Worm (Caenorhabditis elegans) whole organism, mixed stage, embryonic: Measurements from ENCODE around the gene arx-2.

Experiments used
- M03D4.4 ChIP-seq: sonication (generic microtip); optimal IDR thresholded peaks from 2 replicates; lab custom pipeline; 2017; ENCODE audit warnings: mild to moderate bottlenecking, missing genetic modification characterization, missing compliant biosample characterization
- bed-3 ChIP-seq: fragments of 200-800 bp; sonication (Bioruptor generic); optimal IDR thresholded peaks from 3 replicates; lab custom pipeline; 2018; ENCODE audit warnings: mild to moderate bottlenecking, missing genetic modification characterization, moderate library complexity, missing compliant biosample characterization
- blmp-1 ChIP-seq: fragments of 150-350 bp; optimal IDR thresholded peaks from 2 replicates; lab custom pipeline; 2014; ENCODE audit warnings: missing biosample characterization, missing genetic modification characterization
- ceh-39 ChIP-seq: fragments of 150-350 bp; optimal IDR thresholded peaks from 2 replicates; lab custom pipeline; 2014; ENCODE audit warnings: missing biosample characterization, missing genetic modification characterization
- ceh-43 ChIP-seq: fragments of 200-800 bp; sonication (Bioruptor generic); optimal IDR thresholded peaks from 2 replicates; lab custom pipeline; 2018; ENCODE audit warnings: mild to moderate bottlenecking, missing genetic modification characterization, moderate library complexity, missing compliant biosample characterization
- ces-1 ChIP-seq: fragments of 150-350 bp; optimal IDR thresholded peaks from 2 replicates; lab custom pipeline; 2014; ENCODE audit warnings: missing biosample characterization, missing genetic modification reagents, missing genetic modification characterization
- cnd-1 ChIP-seq: fragments of 200-800 bp; sonication (Bioruptor generic); optimal IDR thresholded peaks from 2 replicates; lab custom pipeline; 2018; ENCODE audit warnings: mild to moderate bottlenecking, missing genetic modification characterization, missing compliant biosample characterization
- drap-1 ChIP-seq: fragments of 200-800 bp; sonication (Bioruptor generic); optimal IDR thresholded peaks from 3 replicates; lab custom pipeline; 2018; ENCODE audit warnings: mild to moderate bottlenecking, missing genetic modification characterization, missing compliant biosample characterization
- elt-1 ChIP-seq: sonication (generic microtip); optimal IDR thresholded peaks from 2 replicates; lab custom pipeline; 2017; ENCODE audit warnings: missing genetic modification characterization, mild to moderate bottlenecking, missing compliant biosample characterization, antibody characterized with exemption, moderate library complexity, borderline replicate concordance; ENCODE audit not compliant: insufficient read depth
- elt-3 ChIP-seq: fragments of 150-350 bp; optimal IDR thresholded peaks from 2 replicates; lab custom pipeline; 2014; ENCODE audit warnings: missing biosample characterization, missing genetic modification characterization
- flh-1 ChIP-seq: fragments of 200-800 bp; sonication (Bioruptor generic); optimal IDR thresholded peaks from 2 replicates; lab custom pipeline; 2018; ENCODE audit warnings: mild to moderate bottlenecking, missing genetic modification characterization, moderate library complexity, missing compliant biosample characterization
- ham-2 ChIP-seq: fragments of 200-800 bp; sonication (Bioruptor generic); optimal IDR thresholded peaks from 2 replicates; lab custom pipeline; 2018; ENCODE audit warnings: mild to moderate bottlenecking, missing genetic modification characterization, missing compliant biosample characterization
- hlh-1 ChIP-seq: fragments of 150-350 bp; optimal IDR thresholded peaks from 2 replicates; lab custom pipeline; 2014; ENCODE audit warnings: missing biosample characterization, missing genetic modification reagents, missing genetic modification characterization
- lin-13 ChIP-seq: fragments of 150-350 bp; optimal IDR thresholded peaks from 2 replicates; lab custom pipeline; 2014; ENCODE audit warnings: missing biosample characterization, missing genetic modification characterization
- lsy-2 ChIP-seq: fragments of 150-350 bp; optimal IDR thresholded peaks from 2 replicates; lab custom pipeline; 2014; ENCODE audit warnings: missing biosample characterization, missing genetic modification characterization
- mab-5 ChIP-seq: fragments of 150-350 bp; optimal IDR thresholded peaks from 2 replicates; lab custom pipeline; 2014; ENCODE audit warnings: missing biosample characterization, missing genetic modification characterization
- mep-1 ChIP-seq: fragments of 150-350 bp; optimal IDR thresholded peaks from 2 replicates; lab custom pipeline; 2017; ENCODE audit warnings: missing biosample characterization, missing genetic modification reagents, missing genetic modification characterization, inconsistent platforms
- nhr-12 ChIP-seq: fragments of 150-350 bp; optimal IDR thresholded peaks from 2 replicates; lab custom pipeline; 2014; ENCODE audit warnings: missing biosample characterization, missing genetic modification characterization
- nhr-2 ChIP-seq: fragments of 150-350 bp; optimal IDR thresholded peaks from 2 replicates; lab custom pipeline; 2014; ENCODE audit warnings: missing biosample characterization, missing genetic modification characterization
- nhr-237 ChIP-seq: fragments of 150-350 bp; optimal IDR thresholded peaks from 2 replicates; lab custom pipeline; 2014; ENCODE audit warnings: missing biosample characterization, missing genetic modification characterization
- nhr-28 ChIP-seq: fragments of 150-350 bp; optimal IDR thresholded peaks from 2 replicates; lab custom pipeline; 2014; ENCODE audit warnings: missing biosample characterization, missing genetic modification characterization
- nhr-76 ChIP-seq: sonication (generic microtip); optimal IDR thresholded peaks from 2 replicates; lab custom pipeline; 2017; ENCODE audit warnings: missing biosample characterization, missing genetic modification characterization
- sem-2 ChIP-seq: fragments of 200-800 bp; sonication (Bioruptor generic); optimal IDR thresholded peaks from 2 replicates; lab custom pipeline; 2018; ENCODE audit warnings: mild to moderate bottlenecking, missing genetic modification characterization, missing compliant biosample characterization
- snpc-4 ChIP-seq: fragments of 150-350 bp; optimal IDR thresholded peaks from 2 replicates; lab custom pipeline; 2014; ENCODE audit warnings: missing biosample characterization, missing genetic modification characterization
- sptf-1 ChIP-seq: sonication (generic microtip); optimal IDR thresholded peaks from 2 replicates; lab custom pipeline; 2017; ENCODE audit warnings: mild to moderate bottlenecking, missing genetic modification characterization, moderate library complexity, missing compliant biosample characterization
- tbx-8 ChIP-seq: fragments of 200-800 bp; sonication (Bioruptor generic); optimal IDR thresholded peaks from 2 replicates; lab custom pipeline; 2018; ENCODE audit warnings: mild to moderate bottlenecking, missing genetic modification characterization, moderate library complexity, missing compliant biosample characterization
- unc-120 ChIP-seq: sonication (generic microtip); optimal IDR thresholded peaks from 2 replicates; lab custom pipeline; 2017; ENCODE audit warnings: missing genetic modification characterization, missing compliant biosample characterization; ENCODE audit not compliant: poor library complexity, severe bottlenecking
- unc-39 ChIP-seq: fragments of 150-350 bp; optimal IDR thresholded peaks from 2 replicates; lab custom pipeline; 2014; ENCODE audit warnings: missing biosample characterization, missing genetic modification characterization
- unc-62 ChIP-seq: fragments of 150-350 bp; optimal IDR thresholded peaks from 2 replicates; lab custom pipeline; 2014; ENCODE audit warnings: missing biosample characterization, missing genetic modification reagents, missing genetic modification characterization
- zip-8 ChIP-seq: fragments of 150-350 bp; optimal IDR thresholded peaks from 2 replicates; lab custom pipeline; 2014; ENCODE audit warnings: missing biosample characterization, missing genetic modification characterization
- ztf-11 ChIP-seq: fragments of 150-350 bp; optimal IDR thresholded peaks from 2 replicates; lab custom pipeline; 2014; ENCODE audit warnings: missing biosample characterization, missing genetic modification characterization

The arx-2 gene

DNA sequence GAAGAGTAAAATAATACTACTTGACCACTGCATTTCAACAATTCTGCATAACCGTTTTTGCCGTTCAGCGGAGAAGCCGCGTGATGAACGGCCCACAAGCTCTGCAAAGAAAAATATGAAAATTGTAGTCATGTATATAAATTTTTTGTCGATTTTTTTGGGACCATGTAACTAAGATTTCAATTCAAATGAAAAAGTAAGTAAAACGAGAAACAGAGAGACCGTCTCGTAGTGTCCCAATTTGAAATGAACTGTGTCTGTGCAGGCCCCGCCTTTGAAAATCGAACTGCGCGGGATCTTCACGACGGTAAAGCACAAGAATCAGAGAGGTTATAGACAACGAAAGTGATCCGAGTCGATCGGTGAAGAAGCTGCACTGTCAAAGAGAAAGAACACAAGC, 6.1 kb downstream of the arx-2 start, which contains the start of gene crm-1:
TSS of gene crm-1 (minus strand) at position 101 of the 400 bp plus-strand sequence.
- no peak for TF ChIP-seq elt-1
- TF ChIP-seq ham-2 (GFP tag; lab: Kevin White, UChicago), result no peak
- TF ChIP-seq sptf-1 (tag; lab: Kevin White, UChicago), result no peak
- TF ChIP-seq drap-1 (GFP tag; lab: Kevin White, UChicago), result no peak
- no peak for TF ChIP-seq sem-2 (GFP tag; lab: Kevin White, UChicago)
- TF ChIP-seq mep-1 (tag; lab: Kevin White, UChicago), result no peak
- no peak for TF ChIP-seq tbx-8
- TF ChIP-seq flh-1 (GFP tag; lab: Kevin White, UChicago), result no peak
- no peak for TF ChIP-seq nhr-28 (tag; lab: Kevin White, UChicago)
- TF ChIP-seq nhr-2 (tag; lab: Kevin White, UChicago), result no peak
- TF ChIP-seq elt-3, result no peak
- no peak for TF ChIP-seq blmp-1
- TF ChIP-seq hlh-1, result no peak
- no peak for TF ChIP-seq ceh-43 (GFP tag; lab: Kevin White, UChicago)
- TF ChIP-seq M03D4.4, result no peak
- no peak for TF ChIP-seq nhr-12 (tag; lab: Kevin White, UChicago)
- no peak for TF ChIP-seq cnd-1 (tag; lab: Kevin White, UChicago)

DNA sequence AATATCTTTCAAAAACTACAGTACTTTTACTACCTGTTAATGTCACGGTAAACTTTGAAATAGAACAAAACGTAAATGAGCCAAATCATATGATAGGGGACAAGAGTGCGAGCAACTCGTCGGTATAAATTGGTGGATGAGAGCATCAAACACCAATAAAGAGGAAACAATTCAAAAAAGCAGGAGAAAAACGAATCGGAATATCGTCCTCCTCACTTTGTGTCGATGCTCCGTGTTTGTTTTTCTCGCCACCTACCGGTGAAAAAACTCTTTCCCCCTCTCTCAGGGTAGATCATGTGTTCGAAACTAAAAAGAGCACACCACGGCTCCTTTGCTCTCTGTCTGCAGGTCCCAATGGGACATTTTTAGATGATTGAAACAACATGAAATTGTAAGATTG, 10.1 kb downstream of the arx-2 start:
- TF ChIP-seq nhr-28 (tag; lab: Kevin White, UChicago), result no peak
- TF ChIP-seq unc-62, result no peak
- no peak for TF ChIP-seq tbx-8
- no peak for TF ChIP-seq cnd-1 (tag; lab: Kevin White, UChicago)
- TF ChIP-seq hlh-1, result no peak
- TF ChIP-seq nhr-12 (tag; lab: Kevin White, UChicago), result no peak
- TF ChIP-seq unc-120 (tag; lab: Kevin White, UChicago), result no peak
- no peak for TF ChIP-seq snpc-4 (tag; lab: Kevin White, UChicago)
- no peak for TF ChIP-seq flh-1 (GFP tag; lab: Kevin White, UChicago)
- TF ChIP-seq ztf-11 (tag; lab: Kevin White, UChicago), result no peak
- TF ChIP-seq unc-39, result no peak
- TF ChIP-seq ham-2 (GFP tag; lab: Kevin White, UChicago), result no peak
- TF ChIP-seq M03D4.4, result no peak
- TF ChIP-seq elt-3, result no peak
- no peak for TF ChIP-seq ceh-39 (tag; lab: Kevin White, UChicago)
- no peak for TF ChIP-seq nhr-237 (tag; lab: Kevin White, UChicago)
- TF ChIP-seq ces-1 (GFP tag; lab: Kevin White, UChicago), result no peak
- no peak for TF ChIP-seq lin-13 (tag; lab: Kevin White, UChicago)
- no peak for TF ChIP-seq ceh-43 (GFP tag; lab: Kevin White, UChicago)
- TF ChIP-seq mab-5, result no peak
- TF ChIP-seq, all 35 proteins: peak for 0

DNA sequence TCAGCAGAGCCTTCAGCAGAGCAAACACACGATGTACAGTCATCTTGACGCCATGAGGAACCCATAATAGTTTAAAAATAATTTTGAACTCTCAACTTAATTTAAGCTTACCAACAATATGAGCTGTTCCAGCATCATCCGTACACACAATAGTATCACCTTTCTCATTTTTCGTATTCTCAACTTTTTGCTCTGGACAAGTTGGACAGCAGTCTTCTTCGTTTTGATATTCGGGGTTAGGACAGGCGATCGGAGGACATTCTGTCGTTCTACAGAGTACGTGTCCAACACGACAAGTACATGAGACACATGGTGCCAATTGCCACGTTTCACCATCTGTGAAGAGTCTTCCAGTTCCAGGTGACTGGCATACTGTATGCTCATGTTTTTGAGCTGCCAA, 14.6 kb downstream of the arx-2 start:
- TF ChIP-seq flh-1 (GFP tag; lab: Kevin White, UChicago) (no peak), cnd-1 (tag; lab: Kevin White, UChicago) (no peak), mab-5 (no peak), M03D4.4 (no peak), drap-1 (GFP tag; lab: Kevin White, UChicago) (no peak), elt-3 (no peak), snpc-4 (tag; lab: Kevin White, UChicago) (no peak), sem-2 (GFP tag; lab: Kevin White, UChicago) (no peak), nhr-2 (tag; lab: Kevin White, UChicago) (no peak), lsy-2 (tag; lab: Kevin White, UChicago) (no peak)

DNA sequence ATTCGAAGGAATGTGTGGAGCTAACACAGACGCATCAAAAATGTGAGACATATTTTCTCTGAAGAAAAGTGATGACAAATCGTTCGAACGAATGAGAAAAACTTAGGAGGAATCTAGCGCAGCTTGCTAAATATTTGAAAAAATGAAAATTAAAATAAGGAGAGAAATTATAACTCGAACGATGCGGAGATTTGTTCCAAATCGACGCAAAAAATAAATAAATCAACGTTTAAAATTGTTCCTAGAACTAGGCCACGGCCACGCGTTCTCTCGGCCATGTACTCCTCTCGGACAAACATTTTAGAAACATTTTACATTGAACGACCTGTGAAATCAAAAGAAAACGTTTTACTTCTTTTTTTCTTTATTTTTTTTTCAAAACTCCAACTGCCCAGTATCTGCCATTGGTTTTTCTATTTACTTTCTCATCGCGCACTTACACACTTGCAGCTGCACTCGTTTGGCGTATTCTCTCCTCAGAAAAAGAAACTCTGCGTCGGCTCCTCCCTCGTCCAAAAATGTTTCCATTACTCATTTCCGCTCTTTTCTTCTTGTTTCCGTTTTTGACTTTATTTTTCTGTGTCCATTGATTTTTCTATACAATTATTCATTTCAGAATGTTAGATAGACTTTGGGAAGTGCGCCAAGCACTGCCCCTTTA, 17.9 kb downstream of the arx-2 start, which contains the start of the genes gna-1 and B0024.13:
TSS of gene gna-1 (minus strand) at position 51 of the 661 bp plus-strand sequence.
TSS of gene B0024.13 (plus strand) at position 611 of the 661 bp plus-strand sequence.
- TF ChIP-seq ceh-43 (GFP tag; lab: Kevin White, UChicago) (no peak), sem-2 (GFP tag; lab: Kevin White, UChicago) (no peak), nhr-76 (tag; lab: Kevin White, UChicago) (no peak), bed-3 (no peak), sptf-1 (tag; lab: Kevin White, UChicago) (no peak), unc-62 (no peak), elt-3 (no peak), ztf-11 (tag; lab: Kevin White, UChicago) (no peak), nhr-2 (tag; lab: Kevin White, UChicago) (no peak), zip-8 (no peak), cnd-1 (tag; lab: Kevin White, UChicago) (no peak), M03D4.4 (no peak)
